Worm (Caenorhabditis elegans) whole organism, L3 larva: ENCODE results near the gene clec-82.

ENCODE experiments used
- lin-39 ChIP-seq: fragments of 150-350 bp; optimal IDR thresholded peaks from 2 replicates; lab custom pipeline; 2018; ENCODE audit warnings: missing biosample characterization, missing genetic modification reagents, missing genetic modification characterization
- nhr-23 ChIP-seq: fragments of 150-350 bp; optimal IDR thresholded peaks from 2 replicates; lab custom pipeline; 2014; ENCODE audit warnings: missing biosample characterization, missing genetic modification reagents, missing genetic modification characterization
- nhr-25 ChIP-seq: sonication (generic microtip); optimal IDR thresholded peaks from 2 replicates; lab custom pipeline; 2017; ENCODE audit warnings: missing biosample characterization, missing genetic modification characterization
- nhr-28 ChIP-seq: fragments of 150-350 bp; optimal IDR thresholded peaks from 2 replicates; lab custom pipeline; 2014; ENCODE audit warnings: missing biosample characterization, missing genetic modification characterization
- sea-2 ChIP-seq: fragments of 150-350 bp; sonication (generic microtip); optimal IDR thresholded peaks from 4 replicates; lab custom pipeline; 2014; ENCODE audit warnings: missing biosample characterization, missing genetic modification reagents, missing genetic modification characterization
- skn-1 ChIP-seq: fragments of 150-350 bp; optimal IDR thresholded peaks from 2 replicates; lab custom pipeline; 2014; ENCODE audit warnings: missing biosample characterization, missing genetic modification characterization

DNA sequence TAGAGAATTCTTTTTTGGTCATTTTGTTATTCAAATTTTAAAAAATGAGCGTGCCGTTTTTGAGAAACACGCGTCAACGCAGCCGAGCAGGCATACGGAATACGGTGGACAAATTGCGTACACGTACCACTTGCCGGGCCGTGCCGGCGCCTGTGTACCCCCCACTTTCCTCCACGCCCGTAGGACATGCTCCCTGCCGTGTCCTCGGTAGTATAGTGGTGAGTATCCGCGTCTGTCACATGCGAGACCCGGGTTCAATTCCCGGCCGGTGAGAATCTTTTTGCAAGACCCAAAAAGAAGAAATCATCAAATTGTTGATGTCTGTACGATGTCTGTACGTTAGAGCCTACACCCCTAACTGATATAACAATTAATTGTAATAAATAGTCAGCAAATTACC lies 27.3 kb upstream of the clec-82 start:
- no peak for TF ChIP-seq nhr-25 (tag; lab: Kevin White, UChicago)
- no peak for TF ChIP-seq nhr-23
- no peak for TF ChIP-seq nhr-28
- TF ChIP-seq skn-1, result no peak
- TF ChIP-seq lin-39, result no peak
- TF ChIP-seq sea-2, result no peak
